Fruit fly (Drosophila melanogaster): ENCODE data around the gene Epp.

dm6 chr3R:24006449-24007159 is 13.9 kb upstream of the Epp start:
- TF ChIP-seq OdsH (GFP tag; optimal IDR thresholded peaks at IDR 0.05) (no peak), Vsx2 (GFP tag; optimal IDR thresholded peaks at IDR 0.05; ENCODE audit: partially characterized antibody) (peak; percentile 11), psq (GFP tag; optimal IDR thresholded peaks at IDR 0.05) (peak; percentile 37), usp (GFP tag; optimal IDR thresholded peaks at IDR 0.05) (no peak), br (GFP tag; optimal IDR thresholded peaks at IDR 0.05) (peak; percentile 33)

Data from whole organism, wandering third instar larva.